Worm (Caenorhabditis elegans) whole organism, L2 larva: Measurements from ENCODE around the gene ntp-1.

ENCODE experiments used
- C34F6.9 ChIP-seq: fragments of 150-350 bp; optimal IDR thresholded peaks from 2 replicates; lab custom pipeline; 2014; ENCODE audit warnings: missing biosample characterization, missing genetic modification characterization
- F13H6.1 ChIP-seq: sonication (generic microtip); optimal IDR thresholded peaks from 2 replicates; lab custom pipeline; 2016; ENCODE audit warnings: missing genetic modification characterization, missing compliant biosample characterization
- ZK546.5 ChIP-seq: sonication (generic microtip); optimal IDR thresholded peaks from 2 replicates; lab custom pipeline; 2017; ENCODE audit warnings: missing biosample characterization, missing genetic modification characterization
- aly-2 ChIP-seq: fragments of 150-350 bp; optimal IDR thresholded peaks from 2 replicates; lab custom pipeline; 2014; ENCODE audit warnings: missing biosample characterization, missing genetic modification characterization
- ama-1 ChIP-seq: fragments of 150-350 bp; optimal IDR thresholded peaks from 2 replicates; lab custom pipeline; 2018; ENCODE audit warnings: inconsistent platforms
- blmp-1 ChIP-seq: sonication (generic microtip); optimal IDR thresholded peaks from 2 replicates; lab custom pipeline; 2017; ENCODE audit warnings: missing genetic modification characterization, mild to moderate bottlenecking, missing compliant biosample characterization, antibody characterized with exemption, moderate library complexity; ENCODE audit not compliant: insufficient read depth
- ceh-16 ChIP-seq: fragments of 150-350 bp; optimal IDR thresholded peaks from 2 replicates; lab custom pipeline; 2014; ENCODE audit warnings: missing biosample characterization, missing genetic modification characterization
- ceh-82 ChIP-seq: fragments of 150-350 bp; optimal IDR thresholded peaks from 2 replicates; lab custom pipeline; 2014; ENCODE audit warnings: missing biosample characterization, missing genetic modification characterization
- crh-2 ChIP-seq: sonication (generic microtip); optimal IDR thresholded peaks from 2 replicates; lab custom pipeline; 2017; ENCODE audit warnings: missing biosample characterization, missing genetic modification characterization
- dmd-4 ChIP-seq: sonication (generic microtip); optimal IDR thresholded peaks from 2 replicates; lab custom pipeline; 2017; ENCODE audit warnings: missing biosample characterization, missing genetic modification characterization
- egl-27 ChIP-seq: sonication (generic microtip); optimal IDR thresholded peaks from 3 replicates; lab custom pipeline; 2017; ENCODE audit warnings: missing biosample characterization, missing genetic modification reagents, missing genetic modification characterization
- elt-1 ChIP-seq: fragments of 150-350 bp; optimal IDR thresholded peaks from 2 replicates; lab custom pipeline; 2014; ENCODE audit warnings: missing biosample characterization, missing genetic modification characterization
- elt-3 ChIP-seq: sonication (generic microtip); optimal IDR thresholded peaks from 2 replicates; lab custom pipeline; 2017; ENCODE audit warnings: missing biosample characterization, missing genetic modification characterization
- fos-1 ChIP-seq: fragments of 150-350 bp; optimal IDR thresholded peaks from 2 replicates; lab custom pipeline; 2014; ENCODE audit warnings: missing biosample characterization, missing genetic modification characterization
- gmeb-1 ChIP-seq: fragments of 150-350 bp; optimal IDR thresholded peaks from 2 replicates; lab custom pipeline; 2014; ENCODE audit warnings: missing biosample characterization, missing genetic modification characterization
- lin-11 ChIP-seq: fragments of 150-350 bp; sonication (generic microtip); optimal IDR thresholded peaks from 2 replicates; lab custom pipeline; 2014; ENCODE audit warnings: missing biosample characterization, missing genetic modification characterization, inconsistent platforms, mixed read lengths
- lin-13 ChIP-seq: fragments of 150-350 bp; optimal IDR thresholded peaks from 2 replicates; lab custom pipeline; 2014; ENCODE audit warnings: missing biosample characterization, missing genetic modification reagents, missing genetic modification characterization
- lsy-2 ChIP-seq, 2 experiments: fragments of 150-350 bp in 1 of 2; sonication (generic microtip) in 1 of 2; optimal IDR thresholded peaks; 2 replicates each; lab custom pipeline; 2014 to 2017; ENCODE audit warnings: missing biosample characterization in 2 of 2, missing genetic modification characterization in 2 of 2
- mab-5 ChIP-seq: fragments of 150-350 bp; optimal IDR thresholded peaks from 2 replicates; lab custom pipeline; 2014; ENCODE audit warnings: missing biosample characterization, missing genetic modification characterization
- mbf-1 ChIP-seq: sonication (generic microtip); optimal IDR thresholded peaks from 2 replicates; lab custom pipeline; 2017; ENCODE audit warnings: missing biosample characterization, missing genetic modification characterization
- nhr-10 ChIP-seq: sonication (generic microtip); optimal IDR thresholded peaks from 2 replicates; lab custom pipeline; 2017; ENCODE audit warnings: missing biosample characterization, missing genetic modification characterization
- nhr-11 ChIP-seq: fragments of 150-350 bp; optimal IDR thresholded peaks from 2 replicates; lab custom pipeline; 2014; ENCODE audit warnings: missing biosample characterization, missing genetic modification characterization
- nhr-129 ChIP-seq: fragments of 150-350 bp; optimal IDR thresholded peaks from 2 replicates; lab custom pipeline; 2014; ENCODE audit warnings: missing biosample characterization, missing genetic modification characterization
- nhr-23 ChIP-seq: fragments of 150-350 bp; optimal IDR thresholded peaks from 2 replicates; lab custom pipeline; 2014; ENCODE audit warnings: missing biosample characterization, missing genetic modification reagents, missing genetic modification characterization
- nhr-237 ChIP-seq: fragments of 150-350 bp; optimal IDR thresholded peaks from 2 replicates; lab custom pipeline; 2014; ENCODE audit warnings: missing biosample characterization, missing genetic modification characterization
- sem-4 ChIP-seq: fragments of 150-350 bp; optimal IDR thresholded peaks from 2 replicates; lab custom pipeline; 2014; ENCODE audit warnings: missing biosample characterization, missing genetic modification reagents, missing genetic modification characterization
- skn-1 ChIP-seq: sonication (generic microtip); optimal IDR thresholded peaks from 2 replicates; lab custom pipeline; 2017; ENCODE audit warnings: missing biosample characterization, missing genetic modification characterization
- sma-3 ChIP-seq: sonication (generic microtip); optimal IDR thresholded peaks from 2 replicates; lab custom pipeline; 2016; ENCODE audit warnings: missing genetic modification reagents, missing genetic modification characterization, missing compliant biosample characterization
- sma-9 ChIP-seq, 2 experiments: fragments of 150-350 bp in 1 of 2; sonication (generic microtip) in 1 of 2; optimal IDR thresholded peaks; 2 replicates each; lab custom pipeline; 2014 to 2016; ENCODE audit warnings: missing genetic modification characterization in 2 of 2, mild to moderate bottlenecking in 1 of 2, missing biosample characterization in 1 of 2, missing compliant biosample characterization in 1 of 2, missing genetic modification reagents in 1 of 2, moderate library complexity in 1 of 2
- snpc-4 ChIP-seq: fragments of 150-350 bp; optimal IDR thresholded peaks from 2 replicates; lab custom pipeline; 2014; ENCODE audit warnings: missing biosample characterization, missing genetic modification characterization
- unc-39 ChIP-seq: fragments of 150-350 bp; optimal IDR thresholded peaks from 2 replicates; lab custom pipeline; 2014; ENCODE audit warnings: missing biosample characterization, missing genetic modification characterization
- unc-55 ChIP-seq: fragments of 150-350 bp; sonication (generic microtip); optimal IDR thresholded peaks from 3 replicates; lab custom pipeline; 2014; ENCODE audit warnings: missing biosample characterization, missing genetic modification reagents, missing genetic modification characterization
- unc-62 ChIP-seq: fragments of 150-350 bp; optimal IDR thresholded peaks from 2 replicates; lab custom pipeline; 2014; ENCODE audit warnings: missing biosample characterization, missing genetic modification reagents, missing genetic modification characterization
- zag-1 ChIP-seq: fragments of 150-350 bp; optimal IDR thresholded peaks from 2 replicates; lab custom pipeline; 2014; ENCODE audit warnings: missing biosample characterization, missing genetic modification characterization
- ztf-1 ChIP-seq: fragments of 200-800 bp; sonication (Bioruptor generic); conservative IDR thresholded peaks from 2 replicates; pipeline ENCODE4 v1.3.6; 2022; ENCODE audit warnings: missing genetic modification characterization, missing compliant biosample characterization
- ztf-4 ChIP-seq: fragments of 150-350 bp; optimal IDR thresholded peaks from 2 replicates; lab custom pipeline; 2014; ENCODE audit warnings: missing biosample characterization, missing genetic modification characterization

Gene ntp-1

DNA sequence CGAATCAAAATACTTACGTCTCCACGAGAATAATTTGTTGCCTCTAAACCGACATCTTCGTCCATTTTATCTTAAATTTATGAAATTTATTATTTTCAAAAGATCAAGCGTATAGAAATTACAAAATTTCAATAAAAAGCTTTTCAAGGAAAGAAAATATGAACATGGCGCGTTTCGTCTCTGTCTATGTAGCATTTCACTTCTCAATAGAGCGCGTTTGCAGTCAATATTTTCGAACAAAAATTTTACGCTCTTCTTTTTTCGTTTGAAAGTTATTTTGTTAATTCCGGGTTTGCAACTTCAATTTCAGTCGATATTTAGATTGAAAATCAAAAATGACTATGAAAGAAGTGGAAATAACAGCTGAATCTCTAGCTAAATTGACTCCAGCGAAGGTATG lies 20.4 kb downstream of the ntp-1 start, which contains the start of the genes hcf-1 and swd-2.2:
Gene hcf-1, minus strand, starts transcription at position 70 of the 400 bp plus-strand sequence.
Gene swd-2.2, plus strand, starts transcription at position 206 of the 400 bp plus-strand sequence.
- TF ChIP-seq unc-55 (peak; percentile 67), ceh-16 (tag; lab: Kevin White, UChicago) (no peak), sma-9 (GFP tag; optimal IDR thresholded peaks at IDR 0.05; lab: Kevin White, UChicago) (no peak), sma-9 (tag; optimal IDR thresholded peaks at IDR 0.05; lab: Kevin White, UChicago) (no peak), C34F6.9 (peak; percentile 73), crh-2 (tag; lab: Kevin White, UChicago) (peak; percentile 17), ama-1 (lab: Kevin White, UChicago) (no peak), sma-3 (GFP tag; lab: Kevin White, UChicago) (no peak), nhr-23 (tag; lab: Kevin White, UChicago) (no peak), lsy-2 (tag; optimal IDR thresholded peaks at IDR 0.05; lab: Kevin White, UChicago) (peak in 1 of 2 experiments; percentile 63), elt-1 (no peak), nhr-129 (tag; lab: Kevin White, UChicago) (peak; percentile 4)

DNA sequence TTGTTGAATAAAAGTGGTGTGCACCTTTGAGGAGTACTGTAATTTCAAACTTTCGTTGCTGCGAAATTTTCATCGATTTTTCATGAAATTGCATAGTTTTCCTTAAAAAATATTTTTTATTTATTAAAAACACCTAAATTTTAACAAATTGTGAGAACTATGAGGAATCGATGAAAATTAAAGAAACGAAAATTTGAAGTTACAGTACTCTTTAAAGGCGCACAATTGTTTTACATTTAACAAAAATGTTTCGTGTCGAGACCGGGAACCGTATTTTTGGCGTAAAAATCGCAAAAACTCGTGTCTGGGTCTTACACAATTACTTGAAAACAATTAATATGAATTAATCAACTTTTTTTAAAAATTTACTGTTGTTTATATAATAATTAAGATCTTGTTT lies 24.4 kb downstream of the ntp-1 start, which contains the start of gene rdl-1:
Gene rdl-1, minus strand, starts transcription at position 101 of the 400 bp plus-strand sequence.
- TF ChIP-seq fos-1 (tag; lab: Kevin White, UChicago), result no peak
- TF ChIP-seq blmp-1 (tag; lab: Kevin White, UChicago), result no peak
- TF ChIP-seq, all 48 proteins: peak for 0

DNA sequence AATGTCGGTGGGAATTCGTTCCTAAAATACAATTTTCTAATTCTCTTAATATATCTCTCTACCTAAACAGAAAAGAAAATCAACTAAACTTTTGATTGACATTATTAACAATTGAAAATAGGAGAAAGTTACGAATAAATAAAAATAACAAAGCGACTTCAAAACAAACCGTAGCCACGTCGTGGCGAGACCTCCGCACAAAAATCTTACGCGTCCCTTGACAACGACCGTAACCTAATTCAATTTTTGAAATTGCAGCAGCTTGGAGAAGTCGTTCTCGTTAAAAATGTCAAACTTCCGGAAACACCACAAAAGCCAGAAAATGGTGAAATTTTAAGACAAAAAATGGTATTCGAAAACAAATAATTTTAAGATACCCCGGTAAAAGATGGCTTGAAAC lies 30.3 kb downstream of the ntp-1 start:
- TF ChIP-seq zag-1 (tag; lab: Kevin White, UChicago) (no peak), dmd-4 (tag; lab: Kevin White, UChicago) (no peak), ama-1 (lab: Kevin White, UChicago) (no peak), F13H6.1 (tag; lab: Kevin White, UChicago) (no peak), snpc-4 (tag; lab: Kevin White, UChicago) (no peak), mab-5 (tag; lab: Kevin White, UChicago) (no peak), ztf-1 (GFP tag; lab: Robert Waterston, UW) (no peak), ceh-16 (tag; lab: Kevin White, UChicago) (no peak), mbf-1 (tag; lab: Kevin White, UChicago) (no peak), elt-3 (tag; lab: Kevin White, UChicago) (no peak), nhr-10 (tag; lab: Kevin White, UChicago) (no peak)

DNA sequence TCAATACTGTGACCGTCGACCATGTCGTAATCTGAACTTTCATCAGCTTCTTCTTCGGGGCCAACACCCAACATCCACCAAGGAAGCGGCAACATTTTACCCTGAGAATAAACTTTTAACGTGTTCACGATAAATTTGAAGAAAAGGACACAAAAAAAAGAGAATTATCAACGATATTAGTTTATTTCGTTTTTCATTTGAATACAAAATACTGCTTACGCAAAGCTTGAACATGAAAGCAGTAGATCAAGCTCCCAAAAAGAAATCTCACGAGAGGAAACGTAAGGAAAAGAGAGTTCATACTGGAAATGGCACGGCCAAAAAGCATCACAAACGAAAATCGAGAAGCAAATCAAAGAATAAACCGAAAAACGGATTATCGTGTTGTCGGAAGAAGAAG lies 30.9 kb downstream of the ntp-1 start, which contains the start of the genes C46A5.6 and C46A5.1:
Gene C46A5.6, minus strand, starts transcription at position 101 of the 400 bp plus-strand sequence.
Gene C46A5.1, plus strand, starts transcription at position 184 of the 400 bp plus-strand sequence.
- TF ChIP-seq nhr-11 (tag; lab: Kevin White, UChicago) (no peak), nhr-237 (no peak), nhr-129 (tag; lab: Kevin White, UChicago) (no peak), lin-11 (tag; lab: Kevin White, UChicago) (no peak), sem-4 (tag; lab: Kevin White, UChicago) (no peak), ama-1 (lab: Kevin White, UChicago) (no peak), ceh-82 (tag; lab: Kevin White, UChicago) (no peak), ZK546.5 (no peak), fos-1 (tag; lab: Kevin White, UChicago) (no peak)

DNA sequence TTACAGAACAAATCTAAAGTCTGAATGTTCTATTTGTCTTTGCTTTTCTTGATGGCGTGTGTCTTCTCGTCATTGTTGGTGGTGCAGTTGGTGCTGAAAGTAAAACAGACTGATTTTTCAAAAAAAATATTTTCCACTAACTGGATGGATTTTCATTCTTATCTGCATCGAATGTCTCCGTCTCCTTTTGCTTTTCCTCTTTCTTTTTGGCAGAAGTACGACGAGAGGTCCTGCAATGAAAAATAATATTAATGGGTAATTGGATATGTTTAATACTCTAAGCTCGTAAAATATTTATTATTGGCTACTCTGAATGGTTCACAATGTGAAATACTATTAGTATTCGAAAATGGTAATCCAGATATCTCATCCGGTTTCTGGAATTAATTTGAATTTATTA lies 34.5 kb downstream of the ntp-1 start, which contains the start of gene del-7:
Gene del-7, plus strand, starts transcription at position 301 of the 400 bp plus-strand sequence.
- TF ChIP-seq lsy-2 (tag; optimal IDR thresholded peaks at IDR 0.05; lab: Kevin White, UChicago) (no peak), gmeb-1 (tag; lab: Kevin White, UChicago) (no peak), ztf-4 (tag; lab: Kevin White, UChicago) (no peak), unc-62 (GFP tag; lab: Kevin White, UChicago) (no peak), nhr-129 (tag; lab: Kevin White, UChicago) (no peak), elt-1 (no peak), ztf-1 (GFP tag; lab: Robert Waterston, UW) (no peak), nhr-11 (tag; lab: Kevin White, UChicago) (no peak), aly-2 (tag; lab: Kevin White, UChicago) (no peak), ceh-82 (tag; lab: Kevin White, UChicago) (no peak), skn-1 (tag; lab: Kevin White, UChicago) (no peak), lin-13 (GFP tag; lab: Kevin White, UChicago) (no peak), egl-27 (tag; lab: Kevin White, UChicago) (no peak), unc-39 (tag; lab: Kevin White, UChicago) (no peak), nhr-23 (tag; lab: Kevin White, UChicago) (no peak)
